Fruit fly (Drosophila melanogaster) whole organism, prepupa: ENCODE measurements around the gene CG7857.
A peak's percentile ranks its signal among the peaks of the same experiment; 100 is the strongest.

ENCODE experiments used
- CG10631 ChIP-seq: fragments of 200-800 bp; sonication (Bioruptor generic); optimal IDR thresholded peaks from 2 replicates; lab custom pipeline; 2016; ENCODE audit warnings: missing biosample characterization, missing genetic modification characterization
- CG10669 ChIP-seq: fragments of 200-800 bp; sonication (Bioruptor generic); optimal IDR thresholded peaks from 3 replicates; lab custom pipeline; 2018; ENCODE audit warnings: missing biosample characterization, mild to moderate bottlenecking, missing genetic modification characterization, moderate library complexity
- CG11294 ChIP-seq: fragments of 200-800 bp; sonication (Bioruptor generic); IDR thresholded peaks from 2 replicates; pipeline ENCODE4 v1.3.6; 2022; ENCODE audit warnings: missing biosample characterization, missing genetic modification characterization
- CG11902 ChIP-seq: fragments of 200-800 bp; sonication (Bioruptor generic); optimal IDR thresholded peaks from 3 replicates; lab custom pipeline; 2016; ENCODE audit warnings: missing biosample characterization, missing genetic modification characterization
- CG15336 ChIP-seq: fragments of 200-800 bp; sonication (Bioruptor generic); IDR thresholded peaks from 2 replicates; pipeline ENCODE4 v1.3.6; 2022; ENCODE audit warnings: missing biosample characterization, missing genetic modification characterization
- CG1621 ChIP-seq: fragments of 200-800 bp; sonication (Bioruptor generic); optimal IDR thresholded peaks from 3 replicates; lab custom pipeline; 2018; ENCODE audit warnings: missing biosample characterization, mild to moderate bottlenecking, missing genetic modification characterization
- CG3032 ChIP-seq: fragments of 200-800 bp; optimal IDR thresholded peaks from 2 replicates; lab custom pipeline; 2019; ENCODE audit warnings: missing biosample characterization, mild to moderate bottlenecking, missing genetic modification characterization, moderate library complexity
- CG31627 ChIP-seq: fragments of 200-800 bp; sonication (Bioruptor generic); optimal IDR thresholded peaks from 3 replicates; lab custom pipeline; 2016; ENCODE audit warnings: missing biosample characterization, missing genetic modification characterization
- CG32006 ChIP-seq: fragments of 200-800 bp; sonication (Bioruptor generic); optimal IDR thresholded peaks from 3 replicates; lab custom pipeline; 2017; ENCODE audit warnings: missing biosample characterization, mild to moderate bottlenecking, missing genetic modification characterization
- CG34406 ChIP-seq: fragments of 200-800 bp; sonication (Bioruptor generic); optimal IDR thresholded peaks from 3 replicates; lab custom pipeline; 2016; ENCODE audit warnings: missing biosample characterization, missing genetic modification characterization
- CG4318 ChIP-seq: fragments of 200-800 bp; sonication (Bioruptor generic); optimal IDR thresholded peaks from 3 replicates; lab custom pipeline; 2017; ENCODE audit warnings: missing biosample characterization, mild to moderate bottlenecking, missing genetic modification characterization
- CG6163 ChIP-seq: fragments of 200-800 bp; sonication (Bioruptor generic); IDR thresholded peaks from 3 replicates; pipeline ENCODE4 v1.3.6; 2022; ENCODE audit warnings: missing biosample characterization, missing genetic modification characterization
- CG6276 ChIP-seq: fragments of 200-800 bp; sonication (Bioruptor generic); optimal IDR thresholded peaks from 2 replicates; lab custom pipeline; 2017; ENCODE audit warnings: missing biosample characterization, mild to moderate bottlenecking, missing genetic modification characterization
- CG6792 ChIP-seq: fragments of 200-800 bp; sonication (Bioruptor generic); optimal IDR thresholded peaks from 3 replicates; lab custom pipeline; 2016; ENCODE audit warnings: missing biosample characterization, missing genetic modification characterization
- CG6854 ChIP-seq: fragments of 200-800 bp; sonication (Bioruptor generic); optimal IDR thresholded peaks from 2 replicates; lab custom pipeline; 2017; ENCODE audit warnings: missing biosample characterization, mild to moderate bottlenecking, missing genetic modification characterization
- CG7368 ChIP-seq: fragments of 200-800 bp; sonication (Bioruptor generic); optimal IDR thresholded peaks from 3 replicates; lab custom pipeline; 2016; ENCODE audit warnings: missing biosample characterization, missing genetic modification characterization
- CG8119 ChIP-seq: fragments of 200-800 bp; sonication (Bioruptor generic); IDR thresholded peaks from 3 replicates; pipeline ENCODE4 v1.3.6; 2022; ENCODE audit warnings: missing biosample characterization, missing genetic modification characterization
- CG8319 ChIP-seq: fragments of 200-800 bp; sonication (Bioruptor generic); optimal IDR thresholded peaks from 3 replicates; lab custom pipeline; 2016; ENCODE audit warnings: missing biosample characterization, missing genetic modification characterization
- Eip75B ChIP-seq: fragments of 200-800 bp; sonication (Bioruptor generic); optimal IDR thresholded peaks from 3 replicates; lab custom pipeline; 2016; ENCODE audit warnings: missing biosample characterization, missing genetic modification characterization
- Eip78C ChIP-seq: fragments of 200-800 bp; sonication (Bioruptor generic); peaks from one replicate; lab custom pipeline; 2016; ENCODE audit warnings: missing biosample characterization, missing genetic modification characterization
- Ets21C ChIP-seq: fragments of 200-800 bp; sonication (Bioruptor generic); optimal IDR thresholded peaks from 3 replicates; lab custom pipeline; 2016; ENCODE audit warnings: missing biosample characterization, missing genetic modification characterization
- Ets96B ChIP-seq: fragments of 200-800 bp; optimal IDR thresholded peaks from 2 replicates; lab custom pipeline; 2019; ENCODE audit warnings: missing biosample characterization, mild to moderate bottlenecking, missing genetic modification characterization, moderate library complexity
- Gug ChIP-seq: fragments of 200-800 bp; sonication (Bioruptor generic); IDR thresholded peaks from 2 replicates; pipeline ENCODE4 v1.3.6; 2022; ENCODE audit warnings: missing biosample characterization, missing genetic modification characterization
- Hr38 ChIP-seq: sonication (Bioruptor generic); optimal IDR thresholded peaks from 2 replicates; lab custom pipeline; 2016; ENCODE audit warnings: missing biosample characterization, missing genetic modification characterization
- Hr39 ChIP-seq: fragments of 200-800 bp; sonication (Bioruptor generic); optimal IDR thresholded peaks from 2 replicates; lab custom pipeline; 2016; ENCODE audit warnings: missing biosample characterization, missing genetic modification characterization
- Hr4 ChIP-seq: fragments of 200-800 bp; sonication (Bioruptor generic); optimal IDR thresholded peaks from 3 replicates; lab custom pipeline; 2016; ENCODE audit warnings: missing biosample characterization, missing genetic modification characterization
- Lpt ChIP-seq: fragments of 200-800 bp; sonication (Bioruptor generic); optimal IDR thresholded peaks from 3 replicates; lab custom pipeline; 2016; ENCODE audit warnings: missing biosample characterization, missing genetic modification characterization
- Smox ChIP-seq: fragments of 200-800 bp; sonication (Bioruptor generic); optimal IDR thresholded peaks from 3 replicates; lab custom pipeline; 2016; ENCODE audit warnings: missing biosample characterization, missing genetic modification characterization
- Sox102F ChIP-seq: fragments of 200-800 bp; sonication (Bioruptor generic); optimal IDR thresholded peaks from 2 replicates; lab custom pipeline; 2016; ENCODE audit warnings: missing biosample characterization, mild to moderate bottlenecking, missing genetic modification characterization
- Sox14 ChIP-seq: fragments of 200-800 bp; sonication (Bioruptor generic); optimal IDR thresholded peaks from 3 replicates; lab custom pipeline; 2016; ENCODE audit warnings: missing biosample characterization, missing genetic modification characterization
- Sox15 ChIP-seq: fragments of 200-800 bp; sonication (Bioruptor generic); optimal IDR thresholded peaks from 3 replicates; lab custom pipeline; 2016; ENCODE audit warnings: missing biosample characterization, missing genetic modification characterization
- achi ChIP-seq: fragments of 200-800 bp; sonication (Bioruptor generic); optimal IDR thresholded peaks from 3 replicates; lab custom pipeline; 2016; ENCODE audit warnings: missing biosample characterization, missing genetic modification characterization
- cyc ChIP-seq: fragments of 200-800 bp; sonication (Bioruptor generic); optimal IDR thresholded peaks from 3 replicates; lab custom pipeline; 2016; ENCODE audit warnings: missing biosample characterization, missing genetic modification characterization
- dac ChIP-seq: fragments of 200-800 bp; sonication (Bioruptor generic); optimal IDR thresholded peaks from 2 replicates; lab custom pipeline; 2017; ENCODE audit warnings: missing biosample characterization, mild to moderate bottlenecking, missing genetic modification characterization
- dsx ChIP-seq: fragments of 200-800 bp; optimal IDR thresholded peaks from 3 replicates; lab custom pipeline; 2019; ENCODE audit warnings: missing biosample characterization, mild to moderate bottlenecking, missing genetic modification characterization, moderate library complexity; ENCODE audit not compliant: poor library complexity, severe bottlenecking
- esn ChIP-seq: fragments of 200-800 bp; sonication (Bioruptor generic); optimal IDR thresholded peaks from 2 replicates; lab custom pipeline; 2016; ENCODE audit warnings: missing biosample characterization, mild to moderate bottlenecking, missing genetic modification characterization, moderate library complexity
- fd59A ChIP-seq: fragments of 200-800 bp; sonication (Bioruptor generic); optimal IDR thresholded peaks from 2 replicates; lab custom pipeline; 2017; ENCODE audit warnings: missing biosample characterization, mild to moderate bottlenecking, missing genetic modification characterization, missing genetic modification reagents
- fkh ChIP-seq: fragments of 200-800 bp; sonication (Bioruptor generic); optimal IDR thresholded peaks from 3 replicates; lab custom pipeline; 2017; ENCODE audit warnings: missing biosample characterization, mild to moderate bottlenecking, missing genetic modification characterization, moderate library complexity
- lz ChIP-seq: fragments of 200-800 bp; sonication (Bioruptor generic); optimal IDR thresholded peaks from 3 replicates; lab custom pipeline; 2016; ENCODE audit warnings: missing biosample characterization, missing genetic modification characterization
- pdm3 ChIP-seq: fragments of 200-800 bp; sonication (Bioruptor generic); optimal IDR thresholded peaks from 3 replicates; lab custom pipeline; 2016; ENCODE audit warnings: missing biosample characterization, missing genetic modification characterization
- spab ChIP-seq: fragments of 200-800 bp; sonication (Bioruptor generic); optimal IDR thresholded peaks from 2 replicates; lab custom pipeline; 2017; ENCODE audit warnings: missing biosample characterization, mild to moderate bottlenecking, missing genetic modification characterization, missing genetic modification reagents
- ss ChIP-seq, 2 experiments: fragments of 200-800 bp; sonication (Bioruptor generic); optimal IDR thresholded peaks; 2 replicates in 1 of 2; 3 replicates in 1 of 2; lab custom pipeline; 2017 to 2018; ENCODE audit warnings: mild to moderate bottlenecking in 2 of 2, missing biosample characterization in 2 of 2, missing genetic modification characterization in 2 of 2, moderate library complexity in 1 of 2
- svp ChIP-seq: fragments of 200-800 bp; sonication (Bioruptor generic); peaks from one replicate; lab custom pipeline; 2016; ENCODE audit warnings: missing biosample characterization, missing genetic modification characterization
- topi ChIP-seq: fragments of 200-800 bp; sonication (Bioruptor generic); optimal IDR thresholded peaks from 3 replicates; lab custom pipeline; 2016; ENCODE audit warnings: missing biosample characterization, missing genetic modification characterization
- vri ChIP-seq: fragments of 200-800 bp; sonication (Bioruptor generic); optimal IDR thresholded peaks from 3 replicates; lab custom pipeline; 2016; ENCODE audit warnings: missing biosample characterization, mild to moderate bottlenecking, missing genetic modification characterization

The CG7857 gene

DNA sequence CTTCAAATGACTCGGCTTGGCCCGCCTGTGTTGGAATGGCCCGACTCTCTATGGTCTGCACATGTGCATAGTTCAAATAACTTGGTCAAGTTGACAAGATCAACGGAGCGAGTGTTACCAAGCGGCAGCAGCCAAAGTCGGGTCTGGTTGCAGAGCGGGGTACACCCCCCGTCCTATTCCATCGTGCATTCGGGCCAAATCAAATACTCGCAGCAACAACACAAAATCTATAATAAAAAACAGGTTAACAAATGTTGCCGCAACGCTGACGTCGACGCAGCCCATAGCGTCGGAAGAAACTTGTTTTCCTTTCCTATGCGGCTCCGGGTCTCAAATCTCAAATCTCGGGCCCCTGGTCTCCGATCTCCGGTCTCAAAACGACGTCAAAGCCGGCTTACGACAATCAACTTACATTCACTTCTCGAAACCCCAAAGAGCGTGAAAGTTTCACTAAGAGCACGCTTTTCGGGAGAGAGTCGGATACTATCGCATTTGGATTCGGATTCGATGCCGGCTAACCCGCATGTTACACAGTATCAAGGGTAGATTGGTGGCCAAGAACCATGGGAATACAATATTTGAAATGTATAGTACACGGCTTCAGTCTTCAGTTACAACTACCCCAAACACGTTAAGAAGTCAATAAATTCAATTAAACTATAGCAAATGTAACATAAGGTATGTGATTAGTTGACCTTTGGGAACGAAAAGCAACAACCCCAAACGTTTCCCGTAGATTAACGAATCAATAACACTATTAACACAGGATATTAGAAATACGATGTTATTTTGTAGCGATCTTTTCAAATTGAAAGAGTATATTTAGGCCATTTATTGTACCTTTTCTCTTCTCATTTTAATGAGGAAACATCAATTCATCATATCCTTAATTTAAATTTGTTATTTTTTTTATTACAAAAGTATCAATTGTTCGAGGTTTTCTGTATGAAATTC lies 29.9 kb upstream of the CG7857 start (continued):
- TF ChIP-seq Gug (GFP tag; lab: Robert Waterston, UW) (0 out of 2 replicates have a peak, but pooled peaks have one; percentile 18), CG4318 (GFP tag; lab: Kevin White, UChicago) (peak; percentile 60), achi (GFP tag; lab: Kevin White, UChicago) (peak; percentile 67), CG11902 (GFP tag; lab: Kevin White, UChicago) (peak; percentile 32), vri (GFP tag; lab: Kevin White, UChicago) (peak; percentile 24), pdm3 (GFP tag; lab: Kevin White, UChicago) (peak; percentile 79), spab (GFP tag; lab: Kevin White, UChicago) (peak; percentile 70), Eip75B (GFP tag; lab: Kevin White, UChicago) (peak; percentile 76), CG1621 (peak; percentile 64), Hr4 (GFP tag; lab: Kevin White, UChicago) (peak; percentile 79), CG7368 (GFP tag; lab: Kevin White, UChicago) (peak; percentile 44), Ets21C (GFP tag; lab: Kevin White, UChicago) (peak; percentile 57), CG10631 (GFP tag; lab: Kevin White, UChicago) (peak; percentile 80), CG8119 (GFP tag; lab: Robert Waterston, UW) (0 out of 3 replicates have a peak, but pooled peaks have one; percentile 37), lz (peak; percentile 79)

DNA sequence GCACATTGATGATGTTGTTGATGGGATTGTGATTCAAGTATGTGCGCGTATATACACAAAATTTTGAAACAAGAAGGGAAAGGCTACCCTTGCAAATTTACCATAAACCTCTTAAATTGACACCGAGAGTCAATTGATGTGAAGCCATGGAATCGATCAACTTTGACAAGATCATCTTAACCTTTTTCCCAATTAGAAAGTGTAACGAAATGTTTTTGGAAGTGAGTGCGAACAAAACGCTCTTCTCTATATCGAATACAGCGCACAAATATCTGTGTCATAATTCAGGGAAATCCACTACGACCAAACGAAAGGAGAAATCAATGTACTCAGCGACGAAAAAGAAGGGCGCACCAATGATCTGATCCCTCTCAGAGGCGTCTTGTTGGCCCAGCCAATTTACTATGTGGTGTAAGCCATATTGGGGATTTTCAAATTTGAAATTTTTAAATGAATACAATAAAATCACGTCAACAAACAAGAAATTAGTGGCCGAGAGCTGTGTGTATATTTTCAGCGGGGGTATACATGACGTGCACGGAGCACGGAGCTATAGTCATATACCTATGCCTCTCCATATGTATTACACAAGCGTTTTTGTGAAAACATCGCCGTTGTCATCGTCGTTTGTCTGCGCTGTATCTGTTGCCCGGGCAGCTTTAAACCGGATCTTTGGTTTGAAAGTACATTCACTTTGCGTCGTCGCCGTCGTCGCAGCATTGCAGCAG lies 28.9 kb upstream of the CG7857 start:
- peak; percentile 69 for TF ChIP-seq CG6792 (GFP tag; lab: Kevin White, UChicago)
- peak; percentile 97 for TF ChIP-seq svp
- TF ChIP-seq Sox15 = peak; percentile 40
- TF ChIP-seq CG8319 = peak; percentile 33
- TF ChIP-seq dsx (GFP tag; lab: Kevin White, UChicago) = peak; percentile 54
- TF ChIP-seq Hr4 (GFP tag; lab: Kevin White, UChicago) = peak; percentile 72
- TF ChIP-seq Sox102F (GFP tag; lab: Kevin White, UChicago) = peak; percentile 80
- TF ChIP-seq Sox14 (GFP tag; lab: Kevin White, UChicago) = peak; percentile 88
- peak; percentile 72 for TF ChIP-seq fd59A (GFP tag; lab: Kevin White, UChicago)
- peak; percentile 78 for TF ChIP-seq Smox (GFP tag; lab: Kevin White, UChicago)
- peak; percentile 24; the same call in 1 of the 2 replicates for TF ChIP-seq Gug (GFP tag; lab: Robert Waterston, UW)
- no peak for TF ChIP-seq CG11294 (GFP tag; lab: Robert Waterston, UW)
- peak; percentile 79 for TF ChIP-seq CG10631 (GFP tag; lab: Kevin White, UChicago)
- TF ChIP-seq CG3032 = peak; percentile 72
- peak; percentile 87 for TF ChIP-seq esn (GFP tag; lab: Kevin White, UChicago)
- peak; percentile 84 for TF ChIP-seq cyc
- TF ChIP-seq CG32006 (GFP tag; lab: Kevin White, UChicago) = peak; percentile 69
- no peak for TF ChIP-seq Hr38 (GFP tag; lab: Kevin White, UChicago)
- peak; percentile 94 for TF ChIP-seq Eip78C (GFP tag; lab: Kevin White, UChicago)
- TF ChIP-seq Lpt = peak; percentile 64
- TF ChIP-seq CG8119 (GFP tag; lab: Robert Waterston, UW) = peak; percentile 75
- TF ChIP-seq Ets96B (tag; lab: Kevin White, UChicago) = peak; percentile 66
- TF ChIP-seq CG7368 (GFP tag; lab: Kevin White, UChicago) = peak; percentile 73
- TF ChIP-seq CG6854 (GFP tag; lab: Kevin White, UChicago) = peak; percentile 16
- TF ChIP-seq CG34406 = peak; percentile 53
- TF ChIP-seq CG31627 (GFP tag; lab: Kevin White, UChicago) = peak; percentile 86
- peak; percentile 59 for TF ChIP-seq CG6276 (GFP tag; lab: Kevin White, UChicago)
- TF ChIP-seq CG4318 (GFP tag; lab: Kevin White, UChicago) = peak; percentile 20
- TF ChIP-seq ss (GFP tag; optimal IDR thresholded peaks at IDR 0.05; lab: Kevin White, UChicago) = peak; percentile 64 to 66
- peak; percentile 61 for TF ChIP-seq dac
- no peak for TF ChIP-seq fkh (GFP tag; lab: Kevin White, UChicago)
- TF ChIP-seq CG6163 (GFP tag; lab: Robert Waterston, UW) = peak; percentile 58
- TF ChIP-seq Hr39 (GFP tag; lab: Kevin White, UChicago) = peak; percentile 89
- TF ChIP-seq CG15336 (GFP tag; lab: Robert Waterston, UW) = peak; percentile 74
- TF ChIP-seq topi = peak; percentile 84
- peak; percentile 63 for TF ChIP-seq CG10669 (GFP tag; lab: Kevin White, UChicago)
